Fruit fly (Drosophila melanogaster) whole organism, prepupa: ENCODE measurements around the gene CAH7.
A peak's percentile ranks its signal among the peaks of the same experiment; 100 is the strongest.

Experiments
- Blimp-1 ChIP-seq: fragments of 200-800 bp; sonication (Bioruptor generic); optimal IDR thresholded peaks from 3 replicates; lab custom pipeline; 2017; ENCODE audit warnings: missing biosample characterization, missing genetic modification characterization, mild to moderate bottlenecking, moderate library complexity, missing genetic modification reagents
- CG10631 ChIP-seq: fragments of 200-800 bp; sonication (Bioruptor generic); optimal IDR thresholded peaks from 2 replicates; lab custom pipeline; 2016; ENCODE audit warnings: missing biosample characterization, missing genetic modification characterization
- CG16779 ChIP-seq: fragments of 200-800 bp; sonication (Bioruptor generic); optimal IDR thresholded peaks from 3 replicates; lab custom pipeline; 2017; ENCODE audit warnings: missing biosample characterization, mild to moderate bottlenecking, missing genetic modification characterization
- CG6276 ChIP-seq: fragments of 200-800 bp; sonication (Bioruptor generic); optimal IDR thresholded peaks from 2 replicates; lab custom pipeline; 2017; ENCODE audit warnings: missing biosample characterization, mild to moderate bottlenecking, missing genetic modification characterization
- CG6792 ChIP-seq: fragments of 200-800 bp; sonication (Bioruptor generic); optimal IDR thresholded peaks from 3 replicates; lab custom pipeline; 2016; ENCODE audit warnings: missing biosample characterization, missing genetic modification characterization
- CG6854 ChIP-seq: fragments of 200-800 bp; sonication (Bioruptor generic); optimal IDR thresholded peaks from 2 replicates; lab custom pipeline; 2017; ENCODE audit warnings: missing biosample characterization, mild to moderate bottlenecking, missing genetic modification characterization
- CG7368 ChIP-seq: fragments of 200-800 bp; sonication (Bioruptor generic); optimal IDR thresholded peaks from 3 replicates; lab custom pipeline; 2016; ENCODE audit warnings: missing biosample characterization, missing genetic modification characterization
- CG9139 ChIP-seq: fragments of 200-800 bp; sonication (Bioruptor generic); optimal IDR thresholded peaks from 3 replicates; lab custom pipeline; 2017; ENCODE audit warnings: missing biosample characterization, mild to moderate bottlenecking, missing genetic modification characterization
- Ets21C ChIP-seq: fragments of 200-800 bp; sonication (Bioruptor generic); optimal IDR thresholded peaks from 3 replicates; lab custom pipeline; 2016; ENCODE audit warnings: missing biosample characterization, missing genetic modification characterization
- Hr38 ChIP-seq: sonication (Bioruptor generic); optimal IDR thresholded peaks from 2 replicates; lab custom pipeline; 2016; ENCODE audit warnings: missing biosample characterization, missing genetic modification characterization
- Lpt ChIP-seq: fragments of 200-800 bp; sonication (Bioruptor generic); optimal IDR thresholded peaks from 3 replicates; lab custom pipeline; 2016; ENCODE audit warnings: missing biosample characterization, missing genetic modification characterization
- Sox102F ChIP-seq: fragments of 200-800 bp; sonication (Bioruptor generic); optimal IDR thresholded peaks from 2 replicates; lab custom pipeline; 2016; ENCODE audit warnings: missing biosample characterization, mild to moderate bottlenecking, missing genetic modification characterization
- cyc ChIP-seq: fragments of 200-800 bp; sonication (Bioruptor generic); optimal IDR thresholded peaks from 3 replicates; lab custom pipeline; 2016; ENCODE audit warnings: missing biosample characterization, missing genetic modification characterization

DNA sequence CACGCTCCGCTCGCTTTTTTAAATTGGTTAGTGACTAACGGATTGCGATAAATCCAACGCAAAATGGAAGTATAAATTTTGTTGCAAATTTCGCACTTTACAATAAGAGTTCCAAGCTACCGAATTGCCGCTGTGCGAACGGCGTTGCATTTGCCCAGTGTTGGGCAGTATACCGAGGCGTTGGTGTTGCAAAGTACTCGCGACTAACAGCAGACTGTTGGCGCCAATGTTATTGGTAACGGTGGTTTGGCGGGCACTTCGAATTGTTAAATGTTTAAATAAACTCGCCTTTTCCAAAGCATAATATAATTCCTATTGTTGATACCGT lies 22.3 kb downstream of the CAH7 start:
- TF ChIP-seq Ets21C (GFP tag; lab: Kevin White, UChicago) (no peak), Sox102F (GFP tag; lab: Kevin White, UChicago) (no peak), CG6276 (no peak), cyc (peak; percentile 53), CG6792 (GFP tag; lab: Kevin White, UChicago) (peak; percentile 31), Hr38 (no peak), Lpt (GFP tag; lab: Kevin White, UChicago) (no peak), CG10631 (GFP tag; lab: Kevin White, UChicago) (no peak), CG16779 (tag; lab: Kevin White, UChicago) (no peak), CG6854 (GFP tag; lab: Kevin White, UChicago) (no peak), CG9139 (GFP tag; lab: Kevin White, UChicago) (no peak), Blimp-1 (GFP tag; lab: Kevin White, UChicago) (no peak), CG7368 (GFP tag; lab: Kevin White, UChicago) (no peak)
